Worm (Caenorhabditis elegans) whole organism, early embryonic: ENCODE data around the gene mfsd-10.

Experiments used
- B0310.2 ChIP-seq: sonication (generic microtip); optimal IDR thresholded peaks from 2 replicates; lab custom pipeline; 2016; ENCODE audit warnings: mild to moderate bottlenecking, missing genetic modification characterization, missing compliant biosample characterization
- F13C5.2 ChIP-seq: sonication (generic microtip); optimal IDR thresholded peaks from 2 replicates; lab custom pipeline; 2017; ENCODE audit warnings: mild to moderate bottlenecking, missing genetic modification characterization, inconsistent platforms, missing compliant biosample characterization
- aly-1 ChIP-seq: sonication (generic microtip); optimal IDR thresholded peaks from 2 replicates; lab custom pipeline; 2016; ENCODE audit warnings: missing genetic modification characterization, missing compliant biosample characterization
- ama-1 ChIP-seq: fragments of 150-350 bp; optimal IDR thresholded peaks from 2 replicates; lab custom pipeline; 2014
- ceh-13 ChIP-seq: fragments of 200-800 bp; sonication (Bioruptor generic); optimal IDR thresholded peaks from 2 replicates; lab custom pipeline; 2018; ENCODE audit warnings: mild to moderate bottlenecking, missing genetic modification characterization, missing compliant biosample characterization
- ceh-36 ChIP-seq: sonication (generic microtip); optimal IDR thresholded peaks from 2 replicates; lab custom pipeline; 2016; ENCODE audit warnings: missing genetic modification characterization, inconsistent platforms, missing compliant biosample characterization
- ets-7 ChIP-seq: sonication (generic microtip); optimal IDR thresholded peaks from 2 replicates; lab custom pipeline; 2016; ENCODE audit warnings: missing genotype, missing genetic modification characterization, missing compliant biosample characterization
- flt-1 ChIP-seq: fragments of 200-800 bp; sonication (Bioruptor generic); IDR thresholded peaks from 2 replicates; pipeline ENCODE4 v1.3.6; 2022; ENCODE audit warnings: missing genetic modification characterization, missing compliant biosample characterization
- hmbx-1 ChIP-seq: sonication (generic microtip); optimal IDR thresholded peaks from 2 replicates; lab custom pipeline; 2016; ENCODE audit warnings: mild to moderate bottlenecking, missing genetic modification characterization, missing compliant biosample characterization
- hmg-4 ChIP-seq: fragments of 200-800 bp; sonication (Bioruptor generic); optimal IDR thresholded peaks from 2 replicates; lab custom pipeline; 2018; ENCODE audit warnings: mild to moderate bottlenecking, missing genetic modification characterization, missing compliant biosample characterization
- hnd-1 ChIP-seq: sonication (generic microtip); optimal IDR thresholded peaks from 2 replicates; lab custom pipeline; 2016; ENCODE audit warnings: missing genetic modification characterization, missing compliant biosample characterization
- pes-1 ChIP-seq: fragments of 200-800 bp; sonication (Bioruptor generic); IDR thresholded peaks from 2 replicates; pipeline ENCODE4 v1.3.6; 2022; ENCODE audit warnings: missing genetic modification reagents, missing genetic modification characterization, missing compliant biosample characterization
- scrt-1 ChIP-seq: fragments of 200-800 bp; sonication (Bioruptor generic); IDR thresholded peaks from 2 replicates; pipeline ENCODE4 v1.3.6; 2022; ENCODE audit warnings: missing genetic modification characterization, missing compliant biosample characterization
- sea-1 ChIP-seq: fragments of 200-800 bp; sonication (Bioruptor generic); conservative IDR thresholded peaks from 2 replicates; pipeline ENCODE4 v1.3.6; 2022; ENCODE audit warnings: missing genetic modification characterization, missing compliant biosample characterization
- tbx-11 ChIP-seq: fragments of 200-800 bp; sonication (Bioruptor generic); IDR thresholded peaks from 2 replicates; pipeline ENCODE4 v1.3.6; 2022; ENCODE audit warnings: missing genetic modification characterization, missing compliant biosample characterization
- tbx-37 ChIP-seq: fragments of 200-800 bp; sonication (Bioruptor generic); conservative IDR thresholded peaks from 2 replicates; pipeline ENCODE4 v1.3.6; 2022; ENCODE audit warnings: missing genetic modification reagents, missing genetic modification characterization, missing compliant biosample characterization
- tra-4 ChIP-seq: sonication (generic microtip); optimal IDR thresholded peaks from 2 replicates; lab custom pipeline; 2017; ENCODE audit warnings: missing genetic modification characterization, missing compliant biosample characterization

Gene mfsd-10

DNA sequence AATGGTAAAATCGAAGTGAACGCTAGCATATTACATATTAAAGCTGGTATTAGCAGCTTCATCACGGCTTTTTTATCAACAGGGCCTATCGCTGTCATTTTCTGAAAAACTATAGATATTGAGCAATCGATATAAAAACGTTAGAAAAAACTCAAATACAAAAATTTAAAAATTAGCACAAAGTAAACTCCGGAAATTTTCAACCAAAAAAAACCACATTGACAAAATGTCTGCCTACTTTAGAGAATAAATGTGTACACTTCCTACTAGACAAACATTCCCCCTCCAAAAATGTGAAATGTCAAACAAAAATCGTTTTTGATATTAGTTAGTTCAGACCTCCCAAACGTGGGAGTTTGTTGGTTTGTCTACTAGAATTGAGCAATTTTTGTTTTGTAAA lies at the start of gene mfsd-10:
Gene mfsd-10 (minus strand): TSS at position 101 of the 400 bp plus-strand sequence.
- no peak for TF ChIP-seq sea-1 (GFP tag; lab: Robert Waterston, UW)

DNA sequence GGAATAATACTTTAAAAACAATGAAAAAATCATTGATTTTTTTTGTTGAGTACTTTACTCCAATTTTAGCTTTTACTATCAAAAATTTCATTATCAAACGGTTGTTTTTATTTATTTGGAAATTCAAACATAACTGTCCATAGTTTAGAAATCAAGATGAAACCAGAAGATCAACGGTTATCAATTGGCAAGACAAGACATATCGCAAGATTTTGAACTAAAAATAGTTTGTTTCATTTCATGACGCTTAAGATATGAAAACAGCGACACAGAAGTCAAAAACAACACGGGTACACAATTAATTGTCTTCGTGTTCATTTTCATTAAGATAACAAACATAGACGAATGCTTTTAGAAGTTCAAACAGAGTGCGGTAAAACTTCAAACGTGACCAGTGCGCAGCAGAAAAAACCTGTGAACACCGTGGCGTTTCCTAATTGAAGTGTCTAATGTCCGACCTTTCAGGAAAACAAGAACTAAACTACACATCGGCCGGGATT lies 49.1 kb upstream of the mfsd-10 start:
- TF ChIP-seq pes-1 (GFP tag; lab: Robert Waterston, UW) (no peak), scrt-1 (GFP tag; lab: Robert Waterston, UW) (no peak), hnd-1 (tag; lab: Kevin White, UChicago) (no peak), sea-1 (GFP tag; lab: Robert Waterston, UW) (no peak), F13C5.2 (tag; lab: Kevin White, UChicago) (no peak), aly-1 (tag; lab: Kevin White, UChicago) (no peak), tra-4 (tag; lab: Kevin White, UChicago) (no peak)

- TF ChIP-seq hnd-1 (tag; lab: Kevin White, UChicago) (no peak), hmg-4 (no peak), ets-7 (no peak), tbx-37 (no peak), sea-1 (GFP tag; lab: Robert Waterston, UW) (no peak), ama-1 (lab: Kevin White, UChicago) (no peak), scrt-1 (GFP tag; lab: Robert Waterston, UW) (no peak), ceh-13 (GFP tag; lab: Kevin White, UChicago) (no peak), tra-4 (tag; lab: Kevin White, UChicago) (no peak), B0310.2 (tag; lab: Kevin White, UChicago) (no peak), tbx-11 (GFP tag; lab: Robert Waterston, UW) (no peak), F13C5.2 (tag; lab: Kevin White, UChicago) (no peak), pes-1 (GFP tag; lab: Robert Waterston, UW) (no peak)
Measured at ce11 chrX:17413868-17414267, 45.4 kb upstream of the mfsd-10 start, which contains the start of gene crb-1. Gene crb-1, minus strand, starts transcription at chrX:17414014.

ce11 chrX:17412642-17413041 lies 44.2 kb upstream of the mfsd-10 start:
- TF ChIP-seq ama-1 (lab: Kevin White, UChicago): no peak
- TF ChIP-seq tbx-37: no peak

DNA sequence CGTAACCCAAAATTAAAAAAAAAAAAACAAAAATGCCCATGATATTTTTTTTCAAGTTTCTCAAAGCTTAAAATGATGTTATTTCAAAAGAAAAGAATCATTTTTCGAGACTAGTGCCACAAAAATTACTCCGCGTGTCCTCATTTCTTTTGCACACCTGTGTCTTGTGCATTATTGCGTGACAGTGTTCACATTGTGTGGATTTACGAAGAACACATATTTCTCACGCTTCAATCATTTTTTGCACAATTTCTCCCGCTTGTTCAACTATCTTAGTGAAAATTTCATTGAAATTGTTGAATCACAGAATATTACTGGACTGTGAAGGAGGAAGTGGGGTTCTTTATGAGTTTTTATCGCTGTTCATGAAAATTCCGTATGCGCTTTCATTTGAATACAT lies 40.4 kb upstream of the mfsd-10 start:
- TF ChIP-seq tra-4 (tag; lab: Kevin White, UChicago) (no peak), tbx-37 (no peak), ceh-13 (GFP tag; lab: Kevin White, UChicago) (no peak), aly-1 (tag; lab: Kevin White, UChicago) (no peak), hnd-1 (tag; lab: Kevin White, UChicago) (no peak), sea-1 (GFP tag; lab: Robert Waterston, UW) (no peak), scrt-1 (GFP tag; lab: Robert Waterston, UW) (no peak), hmg-4 (no peak)

DNA sequence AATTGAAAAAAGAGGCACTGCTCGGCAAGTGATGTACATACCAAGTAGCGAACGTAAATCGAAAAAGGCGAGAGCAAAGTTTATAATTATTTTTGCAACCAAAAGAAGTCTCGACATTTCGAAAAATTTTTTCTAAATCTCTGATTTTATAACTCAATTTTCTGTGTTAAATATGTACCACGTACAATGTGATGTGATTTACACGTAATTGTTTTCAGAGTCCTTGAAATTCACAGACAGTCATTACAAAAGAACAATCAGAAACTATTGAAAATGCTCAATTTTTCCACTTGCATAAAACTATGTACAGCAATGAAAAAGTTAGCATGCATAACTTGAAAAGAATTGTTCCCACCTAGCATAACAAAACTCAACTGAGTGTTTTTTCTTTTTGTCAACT lies 34.6 kb upstream of the mfsd-10 start:
- TF ChIP-seq aly-1 (tag; lab: Kevin White, UChicago) (no peak), ceh-36 (tag; lab: Kevin White, UChicago) (no peak), ama-1 (lab: Kevin White, UChicago) (no peak), hmg-4 (no peak), tbx-37 (no peak), tbx-11 (GFP tag; lab: Robert Waterston, UW) (no peak)

DNA sequence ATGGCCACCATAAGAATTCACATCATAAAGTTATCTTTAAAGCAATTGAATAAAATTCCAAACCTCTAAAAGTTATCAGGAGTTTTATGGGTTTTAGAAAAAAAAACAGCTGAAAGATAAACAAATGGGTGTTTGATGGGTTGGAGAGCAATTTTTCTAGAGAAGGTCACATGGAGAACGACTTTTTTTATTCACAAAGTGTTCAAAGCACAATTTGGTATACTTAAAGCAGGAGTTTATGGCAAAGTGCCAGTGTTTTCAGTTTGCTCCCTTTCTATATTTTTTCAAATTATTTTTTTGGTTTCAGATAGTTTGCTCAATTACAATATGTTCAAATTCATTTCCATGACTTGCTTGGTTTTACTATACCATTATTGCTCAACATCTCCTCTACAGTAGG lies 32.8 kb upstream of the mfsd-10 start, which contains the start of gene F11C7.6:
Gene F11C7.6 (plus strand): TSS at position 301 of the 400 bp plus-strand sequence.
- TF ChIP-seq pes-1 (GFP tag; lab: Robert Waterston, UW): no peak
- no peak for TF ChIP-seq sea-1 (GFP tag; lab: Robert Waterston, UW)
- TF ChIP-seq B0310.2 (tag; lab: Kevin White, UChicago): no peak
- no peak for TF ChIP-seq scrt-1 (GFP tag; lab: Robert Waterston, UW)
- no peak for TF ChIP-seq hnd-1 (tag; lab: Kevin White, UChicago)
- no peak for TF ChIP-seq aly-1 (tag; lab: Kevin White, UChicago)
- no peak for TF ChIP-seq ceh-13 (GFP tag; lab: Kevin White, UChicago)
- no peak for TF ChIP-seq F13C5.2 (tag; lab: Kevin White, UChicago)

DNA sequence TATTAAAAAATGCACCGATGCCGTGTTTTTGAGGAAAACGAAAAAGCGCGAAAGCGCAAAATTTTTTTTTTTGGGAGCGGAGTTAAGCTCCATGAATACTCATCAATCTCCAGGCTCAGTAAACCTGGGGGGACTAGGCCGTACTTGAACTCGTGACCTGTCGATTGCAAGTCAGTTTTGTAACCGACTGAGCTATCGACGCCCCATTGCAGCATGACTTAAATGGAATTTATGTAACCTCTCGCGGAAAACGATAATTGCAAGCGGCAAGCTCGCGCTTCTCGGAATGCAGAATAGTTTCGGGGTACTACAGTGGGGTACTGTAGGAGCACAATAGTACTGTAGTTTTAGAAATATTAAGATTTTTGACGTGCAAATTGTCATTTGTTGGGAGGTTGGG lies 32.0 kb upstream of the mfsd-10 start:
- TF ChIP-seq ceh-13 (GFP tag; lab: Kevin White, UChicago) (no peak), scrt-1 (GFP tag; lab: Robert Waterston, UW) (no peak), flt-1 (GFP tag; lab: Robert Waterston, UW) (no peak), aly-1 (tag; lab: Kevin White, UChicago) (no peak), tbx-37 (no peak), F13C5.2 (tag; lab: Kevin White, UChicago) (no peak), ceh-36 (tag; lab: Kevin White, UChicago) (no peak), ets-7 (no peak), hnd-1 (tag; lab: Kevin White, UChicago) (no peak), pes-1 (GFP tag; lab: Robert Waterston, UW) (no peak), B0310.2 (tag; lab: Kevin White, UChicago) (no peak), ama-1 (lab: Kevin White, UChicago) (no peak), hmg-4 (no peak), tbx-11 (GFP tag; lab: Robert Waterston, UW) (no peak), hmbx-1 (tag; lab: Kevin White, UChicago) (no peak)
